Worm (Caenorhabditis elegans): Measurements from ENCODE around the gene plp-2.

DNA sequence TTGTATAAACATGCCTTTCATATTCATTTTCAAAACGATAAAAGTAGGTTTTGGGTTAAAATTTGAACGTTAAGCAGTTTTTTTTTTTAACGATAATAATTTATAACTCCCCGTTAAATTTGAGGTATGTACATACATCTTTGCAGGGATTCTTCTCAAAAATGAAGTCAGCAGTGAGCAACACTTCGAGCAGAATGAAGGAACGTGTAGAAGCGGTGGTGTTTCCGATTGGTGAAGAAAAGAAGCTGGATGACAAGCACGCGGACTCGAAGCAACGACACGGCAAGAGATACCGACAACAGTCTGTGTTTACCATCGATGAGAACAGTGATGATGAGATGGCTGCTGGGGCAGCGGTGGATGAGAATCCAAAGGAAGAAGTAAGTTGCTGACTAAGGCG lies 9.5 kb downstream of the plp-2 start:
- TF ChIP-seq tra-4 (tag; optimal IDR thresholded peaks at IDR 0.05), result no peak
- TF ChIP-seq ama-1 (optimal IDR thresholded peaks at IDR 0.05), result no peak
- TF ChIP-seq hmbx-1 (tag; optimal IDR thresholded peaks at IDR 0.05), result no peak
- TF ChIP-seq aly-1 (tag; optimal IDR thresholded peaks at IDR 0.05), result no peak
- no peak for TF ChIP-seq tbx-11 (GFP tag; IDR thresholded peaks at IDR 0.05)
- TF ChIP-seq hmg-4 (GFP tag; optimal IDR thresholded peaks at IDR 0.05), result no peak
- TF ChIP-seq tbx-37 (GFP tag; conservative IDR thresholded peaks at IDR 0.05), result no peak
- TF ChIP-seq scrt-1 (GFP tag; IDR thresholded peaks at IDR 0.05), result no peak
- TF ChIP-seq flt-1 (GFP tag; IDR thresholded peaks at IDR 0.05), result no peak
- TF ChIP-seq ceh-13 (GFP tag; optimal IDR thresholded peaks at IDR 0.05), result no peak
- TF ChIP-seq sea-1 (GFP tag; conservative IDR thresholded peaks at IDR 0.05), result no peak

Measured in whole organism, early embryonic.